Worm (Caenorhabditis elegans) whole organism, mixed stage, embryonic: ENCODE measurements around the gene C24D10.5.

Source experiments
- ceh-39 ChIP-seq: fragments of 150-350 bp; optimal IDR thresholded peaks from 2 replicates; lab custom pipeline; 2014; ENCODE audit warnings: missing biosample characterization, missing genetic modification characterization
- ceh-43 ChIP-seq: fragments of 200-800 bp; sonication (Bioruptor generic); optimal IDR thresholded peaks from 2 replicates; lab custom pipeline; 2018; ENCODE audit warnings: mild to moderate bottlenecking, missing genetic modification characterization, moderate library complexity, missing compliant biosample characterization
- ces-1 ChIP-seq: fragments of 150-350 bp; optimal IDR thresholded peaks from 2 replicates; lab custom pipeline; 2014; ENCODE audit warnings: missing biosample characterization, missing genetic modification reagents, missing genetic modification characterization
- elt-3 ChIP-seq: fragments of 150-350 bp; optimal IDR thresholded peaks from 2 replicates; lab custom pipeline; 2014; ENCODE audit warnings: missing biosample characterization, missing genetic modification characterization
- hlh-1 ChIP-seq: fragments of 150-350 bp; optimal IDR thresholded peaks from 2 replicates; lab custom pipeline; 2014; ENCODE audit warnings: missing biosample characterization, missing genetic modification reagents, missing genetic modification characterization
- mep-1 ChIP-seq: fragments of 150-350 bp; optimal IDR thresholded peaks from 2 replicates; lab custom pipeline; 2017; ENCODE audit warnings: missing biosample characterization, missing genetic modification reagents, missing genetic modification characterization, inconsistent platforms
- snpc-4 ChIP-seq: fragments of 150-350 bp; optimal IDR thresholded peaks from 2 replicates; lab custom pipeline; 2014; ENCODE audit warnings: missing biosample characterization, missing genetic modification characterization
- sptf-1 ChIP-seq: sonication (generic microtip); optimal IDR thresholded peaks from 2 replicates; lab custom pipeline; 2017; ENCODE audit warnings: mild to moderate bottlenecking, missing genetic modification characterization, moderate library complexity, missing compliant biosample characterization

DNA sequence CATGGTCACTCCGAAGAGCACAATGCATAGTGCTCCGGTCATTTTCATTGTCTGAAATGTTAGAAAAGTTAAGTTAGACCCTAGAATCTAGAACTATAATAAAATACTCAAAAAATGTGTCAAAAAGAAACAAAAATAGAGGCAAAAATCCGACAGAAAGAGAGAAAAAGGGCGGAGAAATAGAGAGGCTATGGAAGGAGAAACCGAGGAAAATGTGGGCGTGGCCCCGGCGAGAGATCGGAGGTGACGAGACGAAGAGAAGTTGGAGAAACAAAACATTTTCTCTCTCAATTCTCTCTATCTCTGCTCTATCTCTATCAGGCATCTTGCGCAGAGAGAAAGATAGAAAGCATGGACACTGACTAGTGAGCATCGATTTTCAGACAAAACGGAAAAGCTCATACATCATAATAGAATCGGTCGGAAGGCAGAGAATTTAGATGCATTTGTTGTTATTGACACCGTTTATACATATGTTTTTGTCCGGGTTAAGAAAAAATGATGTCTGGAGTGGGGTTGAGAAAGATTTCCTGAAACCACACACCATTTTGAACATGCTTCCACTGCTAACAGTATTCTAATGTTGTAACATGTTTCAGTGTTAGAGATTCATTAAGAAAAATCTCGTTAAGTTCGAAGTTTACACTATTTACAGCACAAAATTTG is 46.5 kb upstream of the C24D10.5 start, which contains the start of gene C02B10.3:
- TF ChIP-seq ces-1 (GFP tag; lab: Kevin White, UChicago) (peak; percentile 68), elt-3 (tag; lab: Kevin White, UChicago) (no peak), sptf-1 (tag; lab: Kevin White, UChicago) (no peak), ceh-43 (GFP tag; lab: Kevin White, UChicago) (no peak), hlh-1 (no peak), snpc-4 (tag; lab: Kevin White, UChicago) (no peak), ceh-39 (tag; lab: Kevin White, UChicago) (no peak), mep-1 (no peak)
